Fruit fly (Drosophila melanogaster) whole organism, prepupa: ENCODE data around the gene Dip-B.
A peak's percentile ranks its signal among the peaks of the same experiment; 100 is the strongest.

Experiments
- CG10631 ChIP-seq: fragments of 200-800 bp; sonication (Bioruptor generic); optimal IDR thresholded peaks from 2 replicates; lab custom pipeline; 2016; ENCODE audit warnings: missing biosample characterization, missing genetic modification characterization
- CG10669 ChIP-seq: fragments of 200-800 bp; sonication (Bioruptor generic); optimal IDR thresholded peaks from 3 replicates; lab custom pipeline; 2018; ENCODE audit warnings: missing biosample characterization, mild to moderate bottlenecking, missing genetic modification characterization, moderate library complexity
- CG11294 ChIP-seq: fragments of 200-800 bp; sonication (Bioruptor generic); IDR thresholded peaks from 2 replicates; pipeline ENCODE4 v1.3.6; 2022; ENCODE audit warnings: missing biosample characterization, missing genetic modification characterization
- CG11762 ChIP-seq: fragments of 200-800 bp; sonication (Bioruptor generic); optimal IDR thresholded peaks from 3 replicates; lab custom pipeline; 2016; ENCODE audit warnings: missing biosample characterization, missing genetic modification characterization; ENCODE audit not compliant: insufficient read depth
- CG11902 ChIP-seq: fragments of 200-800 bp; sonication (Bioruptor generic); optimal IDR thresholded peaks from 3 replicates; lab custom pipeline; 2016; ENCODE audit warnings: missing biosample characterization, missing genetic modification characterization
- CG15336 ChIP-seq: fragments of 200-800 bp; sonication (Bioruptor generic); IDR thresholded peaks from 2 replicates; pipeline ENCODE4 v1.3.6; 2022; ENCODE audit warnings: missing biosample characterization, missing genetic modification characterization
- CG1621 ChIP-seq: fragments of 200-800 bp; sonication (Bioruptor generic); optimal IDR thresholded peaks from 3 replicates; lab custom pipeline; 2018; ENCODE audit warnings: missing biosample characterization, mild to moderate bottlenecking, missing genetic modification characterization
- CG16779 ChIP-seq: fragments of 200-800 bp; sonication (Bioruptor generic); optimal IDR thresholded peaks from 3 replicates; lab custom pipeline; 2017; ENCODE audit warnings: missing biosample characterization, mild to moderate bottlenecking, missing genetic modification characterization
- CG3032 ChIP-seq: fragments of 200-800 bp; optimal IDR thresholded peaks from 2 replicates; lab custom pipeline; 2019; ENCODE audit warnings: missing biosample characterization, mild to moderate bottlenecking, missing genetic modification characterization, moderate library complexity
- CG32006 ChIP-seq: fragments of 200-800 bp; sonication (Bioruptor generic); optimal IDR thresholded peaks from 3 replicates; lab custom pipeline; 2017; ENCODE audit warnings: missing biosample characterization, mild to moderate bottlenecking, missing genetic modification characterization
- CG34406 ChIP-seq: fragments of 200-800 bp; sonication (Bioruptor generic); optimal IDR thresholded peaks from 3 replicates; lab custom pipeline; 2016; ENCODE audit warnings: missing biosample characterization, missing genetic modification characterization
- CG3919 ChIP-seq: fragments of 200-800 bp; sonication (Bioruptor generic); optimal IDR thresholded peaks from 3 replicates; lab custom pipeline; 2016; ENCODE audit warnings: missing biosample characterization, missing genetic modification characterization
- CG4318 ChIP-seq: fragments of 200-800 bp; sonication (Bioruptor generic); optimal IDR thresholded peaks from 3 replicates; lab custom pipeline; 2017; ENCODE audit warnings: missing biosample characterization, mild to moderate bottlenecking, missing genetic modification characterization
- CG6163 ChIP-seq: fragments of 200-800 bp; sonication (Bioruptor generic); IDR thresholded peaks from 3 replicates; pipeline ENCODE4 v1.3.6; 2022; ENCODE audit warnings: missing biosample characterization, missing genetic modification characterization
- CG6276 ChIP-seq: fragments of 200-800 bp; sonication (Bioruptor generic); optimal IDR thresholded peaks from 2 replicates; lab custom pipeline; 2017; ENCODE audit warnings: missing biosample characterization, mild to moderate bottlenecking, missing genetic modification characterization
- CG6792 ChIP-seq: fragments of 200-800 bp; sonication (Bioruptor generic); optimal IDR thresholded peaks from 3 replicates; lab custom pipeline; 2016; ENCODE audit warnings: missing biosample characterization, missing genetic modification characterization
- CG6808 ChIP-seq: fragments of 200-800 bp; sonication (Bioruptor generic); optimal IDR thresholded peaks from 3 replicates; lab custom pipeline; 2017; ENCODE audit warnings: missing biosample characterization, missing genetic modification characterization, mild to moderate bottlenecking, moderate library complexity, missing genetic modification reagents
- CG8319 ChIP-seq: fragments of 200-800 bp; sonication (Bioruptor generic); optimal IDR thresholded peaks from 3 replicates; lab custom pipeline; 2016; ENCODE audit warnings: missing biosample characterization, missing genetic modification characterization
- CG8632 ChIP-seq: fragments of 200-800 bp; sonication (Bioruptor generic); optimal IDR thresholded peaks from 3 replicates; lab custom pipeline; 2016; ENCODE audit warnings: missing biosample characterization, missing genetic modification characterization
- CG9139 ChIP-seq: fragments of 200-800 bp; sonication (Bioruptor generic); optimal IDR thresholded peaks from 3 replicates; lab custom pipeline; 2017; ENCODE audit warnings: missing biosample characterization, mild to moderate bottlenecking, missing genetic modification characterization
- Eip75B ChIP-seq: fragments of 200-800 bp; sonication (Bioruptor generic); optimal IDR thresholded peaks from 3 replicates; lab custom pipeline; 2016; ENCODE audit warnings: missing biosample characterization, missing genetic modification characterization
- Eip78C ChIP-seq: fragments of 200-800 bp; sonication (Bioruptor generic); peaks from one replicate; lab custom pipeline; 2016; ENCODE audit warnings: missing biosample characterization, missing genetic modification characterization
- Eip93F ChIP-seq: fragments of 200-800 bp; sonication (Bioruptor generic); optimal IDR thresholded peaks from 2 replicates; lab custom pipeline; 2016; ENCODE audit warnings: missing biosample characterization, mild to moderate bottlenecking, missing genetic modification characterization
- Ets21C ChIP-seq: fragments of 200-800 bp; sonication (Bioruptor generic); optimal IDR thresholded peaks from 3 replicates; lab custom pipeline; 2016; ENCODE audit warnings: missing biosample characterization, missing genetic modification characterization
- Ets96B ChIP-seq: fragments of 200-800 bp; optimal IDR thresholded peaks from 2 replicates; lab custom pipeline; 2019; ENCODE audit warnings: missing biosample characterization, mild to moderate bottlenecking, missing genetic modification characterization, moderate library complexity
- Gug ChIP-seq: fragments of 200-800 bp; sonication (Bioruptor generic); IDR thresholded peaks from 2 replicates; pipeline ENCODE4 v1.3.6; 2022; ENCODE audit warnings: missing biosample characterization, missing genetic modification characterization
- Hr38 ChIP-seq: sonication (Bioruptor generic); optimal IDR thresholded peaks from 2 replicates; lab custom pipeline; 2016; ENCODE audit warnings: missing biosample characterization, missing genetic modification characterization
- Hr39 ChIP-seq: fragments of 200-800 bp; sonication (Bioruptor generic); optimal IDR thresholded peaks from 2 replicates; lab custom pipeline; 2016; ENCODE audit warnings: missing biosample characterization, missing genetic modification characterization
- Met ChIP-seq: fragments of 200-800 bp; sonication (Bioruptor generic); optimal IDR thresholded peaks from 3 replicates; lab custom pipeline; 2016; ENCODE audit warnings: missing biosample characterization, missing genetic modification characterization
- Smox ChIP-seq: fragments of 200-800 bp; sonication (Bioruptor generic); optimal IDR thresholded peaks from 3 replicates; lab custom pipeline; 2016; ENCODE audit warnings: missing biosample characterization, missing genetic modification characterization
- Sox102F ChIP-seq: fragments of 200-800 bp; sonication (Bioruptor generic); optimal IDR thresholded peaks from 2 replicates; lab custom pipeline; 2016; ENCODE audit warnings: missing biosample characterization, mild to moderate bottlenecking, missing genetic modification characterization
- Sox14 ChIP-seq: fragments of 200-800 bp; sonication (Bioruptor generic); optimal IDR thresholded peaks from 3 replicates; lab custom pipeline; 2016; ENCODE audit warnings: missing biosample characterization, missing genetic modification characterization
- Sox15 ChIP-seq: fragments of 200-800 bp; sonication (Bioruptor generic); optimal IDR thresholded peaks from 3 replicates; lab custom pipeline; 2016; ENCODE audit warnings: missing biosample characterization, missing genetic modification characterization
- achi ChIP-seq: fragments of 200-800 bp; sonication (Bioruptor generic); optimal IDR thresholded peaks from 3 replicates; lab custom pipeline; 2016; ENCODE audit warnings: missing biosample characterization, missing genetic modification characterization
- acj6 ChIP-seq: fragments of 200-800 bp; sonication (Bioruptor generic); optimal IDR thresholded peaks from 3 replicates; lab custom pipeline; 2016; ENCODE audit warnings: missing biosample characterization, missing genetic modification characterization
- cyc ChIP-seq: fragments of 200-800 bp; sonication (Bioruptor generic); optimal IDR thresholded peaks from 3 replicates; lab custom pipeline; 2016; ENCODE audit warnings: missing biosample characterization, missing genetic modification characterization
- dac ChIP-seq: fragments of 200-800 bp; sonication (Bioruptor generic); optimal IDR thresholded peaks from 2 replicates; lab custom pipeline; 2017; ENCODE audit warnings: missing biosample characterization, mild to moderate bottlenecking, missing genetic modification characterization
- eg ChIP-seq: fragments of 200-800 bp; sonication (Bioruptor generic); IDR thresholded peaks from 3 replicates; pipeline ENCODE4 v1.3.6; 2022; ENCODE audit warnings: missing biosample characterization, missing genetic modification characterization
- esn ChIP-seq: fragments of 200-800 bp; sonication (Bioruptor generic); optimal IDR thresholded peaks from 2 replicates; lab custom pipeline; 2016; ENCODE audit warnings: missing biosample characterization, mild to moderate bottlenecking, missing genetic modification characterization, moderate library complexity
- fd59A ChIP-seq: fragments of 200-800 bp; sonication (Bioruptor generic); optimal IDR thresholded peaks from 2 replicates; lab custom pipeline; 2017; ENCODE audit warnings: missing biosample characterization, mild to moderate bottlenecking, missing genetic modification characterization, missing genetic modification reagents
- fd85E ChIP-seq: fragments of 200-800 bp; sonication (Bioruptor generic); optimal IDR thresholded peaks from 3 replicates; lab custom pipeline; 2016; ENCODE audit warnings: missing biosample characterization, missing genetic modification characterization
- fkh ChIP-seq: fragments of 200-800 bp; sonication (Bioruptor generic); optimal IDR thresholded peaks from 3 replicates; lab custom pipeline; 2017; ENCODE audit warnings: missing biosample characterization, mild to moderate bottlenecking, missing genetic modification characterization, moderate library complexity
- lz ChIP-seq: fragments of 200-800 bp; sonication (Bioruptor generic); optimal IDR thresholded peaks from 3 replicates; lab custom pipeline; 2016; ENCODE audit warnings: missing biosample characterization, missing genetic modification characterization
- pdm3 ChIP-seq: fragments of 200-800 bp; sonication (Bioruptor generic); optimal IDR thresholded peaks from 3 replicates; lab custom pipeline; 2016; ENCODE audit warnings: missing biosample characterization, missing genetic modification characterization
- salr ChIP-seq, 2 experiments: fragments of 200-800 bp; sonication (Bioruptor generic); optimal IDR thresholded peaks; 3 replicates each; lab custom pipeline; 2016 to 2018; ENCODE audit warnings: missing biosample characterization in 2 of 2, missing genetic modification characterization in 2 of 2, mild to moderate bottlenecking in 1 of 2
- spab ChIP-seq: fragments of 200-800 bp; sonication (Bioruptor generic); optimal IDR thresholded peaks from 2 replicates; lab custom pipeline; 2017; ENCODE audit warnings: missing biosample characterization, mild to moderate bottlenecking, missing genetic modification characterization, missing genetic modification reagents
- ss ChIP-seq, 2 experiments: fragments of 200-800 bp; sonication (Bioruptor generic); optimal IDR thresholded peaks; 2 replicates in 1 of 2; 3 replicates in 1 of 2; lab custom pipeline; 2017 to 2018; ENCODE audit warnings: mild to moderate bottlenecking in 2 of 2, missing biosample characterization in 2 of 2, missing genetic modification characterization in 2 of 2, moderate library complexity in 1 of 2
- svp ChIP-seq: fragments of 200-800 bp; sonication (Bioruptor generic); peaks from one replicate; lab custom pipeline; 2016; ENCODE audit warnings: missing biosample characterization, missing genetic modification characterization
- topi ChIP-seq: fragments of 200-800 bp; sonication (Bioruptor generic); optimal IDR thresholded peaks from 3 replicates; lab custom pipeline; 2016; ENCODE audit warnings: missing biosample characterization, missing genetic modification characterization
- vri ChIP-seq: fragments of 200-800 bp; sonication (Bioruptor generic); optimal IDR thresholded peaks from 3 replicates; lab custom pipeline; 2016; ENCODE audit warnings: missing biosample characterization, mild to moderate bottlenecking, missing genetic modification characterization

Dip-B gene

DNA sequence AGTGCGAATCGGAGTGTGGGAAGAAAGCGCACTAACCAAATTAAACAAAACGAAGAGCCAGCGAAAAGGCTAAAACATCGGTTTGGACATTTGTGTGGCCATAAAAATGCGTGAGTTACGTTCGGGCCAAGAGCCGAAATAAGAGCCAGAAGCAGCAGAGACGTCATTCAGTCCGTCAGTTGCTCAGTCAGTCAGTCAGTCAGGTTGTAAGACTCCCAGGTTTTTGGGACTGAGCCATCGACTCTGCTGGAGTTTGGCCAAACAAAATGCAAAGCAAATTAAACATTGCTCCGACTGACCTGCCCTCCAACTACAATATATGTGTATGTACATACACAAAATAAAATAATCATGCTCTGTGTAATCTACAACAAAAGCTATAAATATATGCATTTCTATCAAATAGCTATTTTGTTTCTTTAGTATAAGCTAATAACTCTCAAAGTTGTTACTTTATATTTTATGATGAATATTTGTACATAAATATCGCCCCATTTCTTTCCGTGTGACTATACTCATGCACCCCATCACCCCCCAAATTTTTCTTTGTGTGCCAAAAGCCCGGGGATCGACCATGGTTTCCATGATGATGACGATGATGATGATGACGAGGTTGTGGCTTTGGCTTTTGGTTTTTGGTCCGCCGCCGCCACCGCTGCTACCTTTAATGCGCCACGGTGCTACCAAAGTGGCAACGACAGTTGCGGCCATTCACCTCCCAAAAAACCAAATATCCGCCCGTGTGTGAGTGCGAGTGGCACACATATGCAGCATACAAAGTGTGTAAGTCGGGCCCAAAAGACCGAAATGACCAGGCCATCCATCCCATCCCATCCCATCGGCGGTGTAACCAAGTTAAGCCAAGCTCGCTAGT is 11.3 kb downstream of the Dip-B start:
- peak; percentile 77 for TF ChIP-seq acj6 (GFP tag; lab: Kevin White, UChicago)
- no peak for TF ChIP-seq CG1621 (tag; lab: Kevin White, UChicago)
- TF ChIP-seq Gug (GFP tag; lab: Robert Waterston, UW): no peak
- peak; percentile 70 for TF ChIP-seq CG15336
- TF ChIP-seq fkh: no peak
- TF ChIP-seq CG3919 (GFP tag; lab: Kevin White, UChicago): peak; percentile 60
- no peak for TF ChIP-seq CG16779 (tag; lab: Kevin White, UChicago)
- TF ChIP-seq svp (GFP tag; lab: Kevin White, UChicago): peak; percentile 98
- no peak for TF ChIP-seq Ets96B (tag; lab: Kevin White, UChicago)
- peak; percentile 88 for TF ChIP-seq Smox
- TF ChIP-seq ss (GFP tag; optimal IDR thresholded peaks at IDR 0.05; lab: Kevin White, UChicago): no peak
- TF ChIP-seq fd85E (GFP tag; lab: Kevin White, UChicago): no peak
- no peak for TF ChIP-seq CG11294 (GFP tag; lab: Robert Waterston, UW)
- peak; percentile 32 for TF ChIP-seq CG8319 (GFP tag; lab: Kevin White, UChicago)
- no peak for TF ChIP-seq CG6276 (GFP tag; lab: Kevin White, UChicago)
- peak; percentile 89 for TF ChIP-seq lz (GFP tag; lab: Kevin White, UChicago)
- peak; percentile 56 for TF ChIP-seq CG10631 (GFP tag; lab: Kevin White, UChicago)
- peak; percentile 43 for TF ChIP-seq CG8632 (GFP tag; lab: Kevin White, UChicago)
- TF ChIP-seq esn (GFP tag; lab: Kevin White, UChicago): peak; percentile 92
- TF ChIP-seq topi: peak; percentile 88
- no peak for TF ChIP-seq salr (GFP tag; optimal IDR thresholded peaks at IDR 0.05; lab: Kevin White, UChicago)
- TF ChIP-seq CG11902: peak; percentile 61
- TF ChIP-seq CG34406: peak; percentile 55
- peak; percentile 57 for TF ChIP-seq Eip75B (GFP tag; lab: Kevin White, UChicago)
- peak; percentile 15 for TF ChIP-seq CG11762 (GFP tag; lab: Kevin White, UChicago)
- TF ChIP-seq CG10669 (GFP tag; lab: Kevin White, UChicago): no peak
- TF ChIP-seq Ets21C (GFP tag; lab: Kevin White, UChicago): peak; percentile 84
- TF ChIP-seq CG9139 (GFP tag; lab: Kevin White, UChicago): no peak
- TF ChIP-seq achi (GFP tag; lab: Kevin White, UChicago): peak; percentile 51
- TF ChIP-seq CG6163 (GFP tag; lab: Robert Waterston, UW): 0 out of 3 replicates have a peak, but pooled peaks have one; percentile 53
- no peak for TF ChIP-seq Hr38 (GFP tag; lab: Kevin White, UChicago)
- TF ChIP-seq Sox15 (GFP tag; lab: Kevin White, UChicago): peak; percentile 47
- TF ChIP-seq eg (GFP tag; lab: Robert Waterston, UW): peak; percentile 34; the same call in 1 of the 3 replicates
- TF ChIP-seq Sox102F (GFP tag; lab: Kevin White, UChicago): peak; percentile 90
- TF ChIP-seq dac (GFP tag; lab: Kevin White, UChicago): no peak
- TF ChIP-seq Met (GFP tag; lab: Kevin White, UChicago): peak; percentile 94
- peak; percentile 88 for TF ChIP-seq Hr39 (GFP tag; lab: Kevin White, UChicago)
- no peak for TF ChIP-seq CG6808 (GFP tag; lab: Kevin White, UChicago)
- TF ChIP-seq CG4318 (GFP tag; lab: Kevin White, UChicago): no peak
- no peak for TF ChIP-seq spab (GFP tag; lab: Kevin White, UChicago)
- peak; percentile 91 for TF ChIP-seq Eip78C (GFP tag; lab: Kevin White, UChicago)
- peak; percentile 25 for TF ChIP-seq CG32006 (GFP tag; lab: Kevin White, UChicago)
- TF ChIP-seq pdm3 (GFP tag; lab: Kevin White, UChicago): peak; percentile 64
- peak; percentile 73 for TF ChIP-seq Sox14
- peak; percentile 72 for TF ChIP-seq CG6792 (GFP tag; lab: Kevin White, UChicago)
- no peak for TF ChIP-seq CG3032 (tag; lab: Kevin White, UChicago)
- TF ChIP-seq vri (GFP tag; lab: Kevin White, UChicago): peak; percentile 10
- peak; percentile 86 for TF ChIP-seq cyc (GFP tag; lab: Kevin White, UChicago)
- TF ChIP-seq fd59A (GFP tag; lab: Kevin White, UChicago): no peak
- peak; percentile 70 for TF ChIP-seq Eip93F
